Worm (Caenorhabditis elegans) whole organism, L4 larva: ENCODE measurements around the gene C46H3.2.

ENCODE experiments used
- T20F7.1 ChIP-seq: fragments of 200-800 bp; sonication (Bioruptor generic); optimal IDR thresholded peaks from 2 replicates; lab custom pipeline; 2018; ENCODE audit warnings: mild to moderate bottlenecking, missing genetic modification characterization, missing compliant biosample characterization
- T26A8.4 ChIP-seq: fragments of 200-800 bp; sonication (Bioruptor generic); IDR thresholded peaks from 2 replicates; pipeline ENCODE4 v1.3.6; 2022; ENCODE audit warnings: missing genetic modification characterization, missing compliant biosample characterization
- Y105C5A.15 ChIP-seq: fragments of 200-800 bp; sonication (Bioruptor generic); IDR thresholded peaks from 2 replicates; pipeline ENCODE4 v1.3.6; 2022; ENCODE audit warnings: missing genetic modification characterization, missing compliant biosample characterization
- aha-1 ChIP-seq: fragments of 150-350 bp; peaks from one replicate; lab custom pipeline; 2014; ENCODE audit warnings: missing biosample characterization, missing genetic modification characterization
- attf-4 ChIP-seq: sonication (generic microtip); optimal IDR thresholded peaks from 3 replicates; lab custom pipeline; 2017; ENCODE audit warnings: missing biosample characterization, missing genetic modification characterization
- ceh-20 ChIP-seq: fragments of 200-800 bp; sonication (Bioruptor generic); IDR thresholded peaks from 2 replicates; pipeline ENCODE4 v1.3.6; 2022; ENCODE audit warnings: missing genetic modification reagents, missing genetic modification characterization, missing compliant biosample characterization
- ceh-28 ChIP-seq: fragments of 150-350 bp; optimal IDR thresholded peaks from 2 replicates; lab custom pipeline; 2014; ENCODE audit warnings: missing biosample characterization, missing genetic modification reagents, missing genetic modification characterization
- daf-16 ChIP-seq, 3 experiments: sonication (generic microtip); optimal IDR thresholded peaks; 2 replicates each; lab custom pipeline; 2016 to 2017; ENCODE audit warnings: missing genetic modification characterization in 3 of 3, missing genetic modification reagents in 3 of 3, mild to moderate bottlenecking in 2 of 3, missing compliant biosample characterization in 2 of 3, missing biosample characterization in 1 of 3, moderate library complexity in 1 of 3
- dmd-6 ChIP-seq: fragments of 200-800 bp; sonication (Bioruptor generic); IDR thresholded peaks from 2 replicates; pipeline ENCODE4 v1.3.6; 2022; ENCODE audit warnings: missing genetic modification reagents, missing genetic modification characterization, missing compliant biosample characterization
- dmd-9 ChIP-seq: fragments of 200-800 bp; sonication (Bioruptor generic); IDR thresholded peaks from 2 replicates; pipeline ENCODE4 v1.3.6; 2022; ENCODE audit warnings: missing genetic modification reagents, missing genetic modification characterization, missing compliant biosample characterization
- dpl-1 ChIP-seq: fragments of 150-350 bp; optimal IDR thresholded peaks from 2 replicates; lab custom pipeline; 2014; ENCODE audit warnings: missing biosample characterization, missing genetic modification reagents, missing genetic modification characterization
- dve-1 ChIP-seq: sonication (generic microtip); optimal IDR thresholded peaks from 2 replicates; lab custom pipeline; 2017; ENCODE audit warnings: antibody characterized with exemption, mild to moderate bottlenecking, missing genetic modification characterization, missing compliant biosample characterization; ENCODE audit not compliant: insufficient read depth
- egl-27 ChIP-seq: sonication (generic microtip); optimal IDR thresholded peaks from 3 replicates; lab custom pipeline; 2017; ENCODE audit warnings: missing biosample characterization, missing genetic modification reagents, missing genetic modification characterization
- hlh-11 ChIP-seq: fragments of 200-800 bp; sonication (Bioruptor generic); optimal IDR thresholded peaks from 2 replicates; lab custom pipeline; 2018; ENCODE audit warnings: mild to moderate bottlenecking, missing genetic modification characterization, missing compliant biosample characterization
- hlh-30 ChIP-seq: sonication (generic microtip); optimal IDR thresholded peaks from 2 replicates; lab custom pipeline; 2017; ENCODE audit warnings: antibody characterized with exemption, mild to moderate bottlenecking, missing genetic modification characterization, missing compliant biosample characterization; ENCODE audit not compliant: insufficient read depth
- lim-7 ChIP-seq: fragments of 200-800 bp; sonication (Bioruptor generic); IDR thresholded peaks from 2 replicates; pipeline ENCODE4 v1.3.6; 2022; ENCODE audit warnings: missing genetic modification characterization, missing compliant biosample characterization
- lin-1 ChIP-seq: fragments of 200-800 bp; sonication (Bioruptor generic); IDR thresholded peaks from 2 replicates; pipeline ENCODE4 v1.3.6; 2022; ENCODE audit warnings: missing genetic modification reagents, missing genetic modification characterization, missing compliant biosample characterization
- lin-13 ChIP-seq: fragments of 150-350 bp; optimal IDR thresholded peaks from 2 replicates; lab custom pipeline; 2014; ENCODE audit warnings: missing biosample characterization, missing genetic modification reagents, missing genetic modification characterization
- lin-38 ChIP-seq: fragments of 200-800 bp; sonication (Bioruptor generic); IDR thresholded peaks from 2 replicates; pipeline ENCODE4 v1.3.6; 2022; ENCODE audit warnings: missing genetic modification reagents, missing genetic modification characterization, missing compliant biosample characterization
- lin-39 ChIP-seq: fragments of 150-350 bp; optimal IDR thresholded peaks from 2 replicates; lab custom pipeline; 2014; ENCODE audit warnings: missing biosample characterization, missing genetic modification reagents, missing genetic modification characterization
- lsy-2 ChIP-seq, 2 experiments: fragments of 150-350 bp in 1 of 2; sonication (generic microtip) in 1 of 2; optimal IDR thresholded peaks; 2 replicates each; lab custom pipeline; 2014 to 2017; ENCODE audit warnings: missing biosample characterization in 2 of 2, missing genetic modification characterization in 2 of 2
- madf-9 ChIP-seq: fragments of 200-800 bp; sonication (Bioruptor generic); conservative IDR thresholded peaks from 2 replicates; pipeline ENCODE4 v1.3.6; 2022; ENCODE audit warnings: missing genetic modification reagents, missing genetic modification characterization, missing compliant biosample characterization
- mdt-29 ChIP-seq: fragments of 200-800 bp; sonication (Bioruptor generic); IDR thresholded peaks from 2 replicates; pipeline ENCODE4 v1.3.6; 2022; ENCODE audit warnings: missing genetic modification reagents, missing genetic modification characterization, missing compliant biosample characterization
- mep-1 ChIP-seq: fragments of 150-350 bp; sonication (generic microtip); optimal IDR thresholded peaks from 3 replicates; lab custom pipeline; 2014; ENCODE audit warnings: missing biosample characterization, missing genetic modification characterization
- mxl-3 ChIP-seq: fragments of 200-800 bp; sonication (Bioruptor generic); optimal IDR thresholded peaks from 2 replicates; lab custom pipeline; 2018; ENCODE audit warnings: mild to moderate bottlenecking, missing genetic modification characterization, missing compliant biosample characterization
- nhr-10 ChIP-seq: fragments of 150-350 bp; optimal IDR thresholded peaks from 2 replicates; lab custom pipeline; 2014; ENCODE audit warnings: missing biosample characterization, missing genetic modification characterization
- nhr-11 ChIP-seq: fragments of 150-350 bp; optimal IDR thresholded peaks from 2 replicates; lab custom pipeline; 2014; ENCODE audit warnings: missing biosample characterization, missing genetic modification characterization
- nhr-25 ChIP-seq: sonication (generic microtip); optimal IDR thresholded peaks from 2 replicates; lab custom pipeline; 2017; ENCODE audit warnings: missing genetic modification characterization, mild to moderate bottlenecking, missing compliant biosample characterization, antibody characterized with exemption, moderate library complexity, borderline replicate concordance; ENCODE audit not compliant: insufficient read depth
- nhr-28 ChIP-seq: fragments of 150-350 bp; optimal IDR thresholded peaks from 2 replicates; lab custom pipeline; 2014; ENCODE audit warnings: missing biosample characterization, missing genetic modification characterization
- nhr-41 ChIP-seq: fragments of 200-800 bp; sonication (Bioruptor generic); IDR thresholded peaks from 2 replicates; pipeline ENCODE4 v1.3.6; 2022; ENCODE audit warnings: missing genetic modification reagents, missing genetic modification characterization, missing compliant biosample characterization
- nhr-48 ChIP-seq: sonication (generic microtip); optimal IDR thresholded peaks from 2 replicates; lab custom pipeline; 2016; ENCODE audit warnings: mild to moderate bottlenecking, missing genetic modification characterization, missing compliant biosample characterization
- nhr-6 ChIP-seq: fragments of 150-350 bp; optimal IDR thresholded peaks from 2 replicates; lab custom pipeline; 2014; ENCODE audit warnings: missing biosample characterization, missing genetic modification characterization
- nhr-76 ChIP-seq: fragments of 150-350 bp; optimal IDR thresholded peaks from 2 replicates; lab custom pipeline; 2014; ENCODE audit warnings: missing biosample characterization, missing genetic modification characterization
- nhr-77 ChIP-seq: fragments of 150-350 bp; optimal IDR thresholded peaks from 2 replicates; lab custom pipeline; 2014; ENCODE audit warnings: missing biosample characterization, missing genetic modification characterization
- php-3 ChIP-seq: fragments of 200-800 bp; sonication (Bioruptor generic); IDR thresholded peaks from 2 replicates; pipeline ENCODE4 v1.3.6; 2022; ENCODE audit warnings: missing genetic modification reagents, missing genetic modification characterization, missing compliant biosample characterization
- pqm-1 ChIP-seq: sonication (generic microtip); optimal IDR thresholded peaks from 2 replicates; lab custom pipeline; 2017; ENCODE audit warnings: missing biosample characterization, missing genetic modification characterization
- saeg-2 ChIP-seq: fragments of 200-800 bp; sonication (Bioruptor generic); IDR thresholded peaks from 2 replicates; pipeline ENCODE4 v1.3.6; 2022; ENCODE audit warnings: missing genetic modification reagents, missing genetic modification characterization, missing compliant biosample characterization
- sdz-12 ChIP-seq: fragments of 200-800 bp; sonication (Bioruptor generic); optimal IDR thresholded peaks from 2 replicates; lab custom pipeline; 2018; ENCODE audit warnings: mild to moderate bottlenecking, missing genetic modification characterization, missing compliant biosample characterization
- snpc-1.2 ChIP-seq: fragments of 200-800 bp; sonication (Bioruptor generic); IDR thresholded peaks from 2 replicates; pipeline ENCODE4 v1.3.6; 2022; ENCODE audit warnings: missing genetic modification reagents, missing genetic modification characterization, missing compliant biosample characterization
- spr-3 ChIP-seq: fragments of 200-800 bp; sonication (Bioruptor generic); optimal IDR thresholded peaks from 2 replicates; lab custom pipeline; 2018; ENCODE audit warnings: mild to moderate bottlenecking, missing genetic modification characterization, missing compliant biosample characterization
- tra-1 ChIP-seq: fragments of 200-800 bp; sonication (Bioruptor generic); IDR thresholded peaks from 2 replicates; pipeline ENCODE4 v1.3.6; 2022; ENCODE audit warnings: missing genetic modification reagents, missing genetic modification characterization, missing compliant biosample characterization
- unc-39 ChIP-seq: sonication (generic microtip); optimal IDR thresholded peaks from 2 replicates; lab custom pipeline; 2017; ENCODE audit warnings: missing biosample characterization, missing genetic modification characterization
- zag-1 ChIP-seq: fragments of 150-350 bp; optimal IDR thresholded peaks from 2 replicates; lab custom pipeline; 2014; ENCODE audit warnings: missing biosample characterization, missing genetic modification characterization
- zfp-3 ChIP-seq: fragments of 200-800 bp; sonication (Bioruptor generic); conservative IDR thresholded peaks from 2 replicates; pipeline ENCODE4 v1.3.6; 2022; ENCODE audit warnings: missing genetic modification reagents, missing genetic modification characterization, missing compliant biosample characterization
- ztf-11 ChIP-seq: fragments of 150-350 bp; optimal IDR thresholded peaks from 2 replicates; lab custom pipeline; 2014; ENCODE audit warnings: missing biosample characterization, missing genetic modification characterization

Gene C46H3.2

ce11 chrX:1230658-1231057 is at the start of gene C46H3.2:
Gene C46H3.2 (minus strand): TSS chrX:1230758.
- TF ChIP-seq dmd-9 (no peak), zfp-3 (GFP tag; lab: Robert Waterston, UW) (no peak), spr-3 (no peak), lin-39 (tag; lab: Kevin White, UChicago) (no peak), dve-1 (tag; lab: Kevin White, UChicago) (no peak), lin-1 (GFP tag; lab: Robert Waterston, UW) (no peak), ceh-28 (no peak), lin-38 (GFP tag; lab: Robert Waterston, UW) (no peak), attf-4 (tag; lab: Kevin White, UChicago) (no peak)

ce11 chrX:1272539-1272938 is 42.0 kb upstream of the C46H3.2 start, which contains the start of gene C52B11.5:
Gene C52B11.5 (plus strand): TSS chrX:1272788.
- TF ChIP-seq nhr-28 (tag; lab: Kevin White, UChicago) (peak; percentile 80), nhr-25 (tag; lab: Kevin White, UChicago) (no peak), pqm-1 (tag; lab: Kevin White, UChicago) (peak; percentile 99), lsy-2 (tag; optimal IDR thresholded peaks at IDR 0.05; lab: Kevin White, UChicago) (no peak), lim-7 (GFP tag; lab: Robert Waterston, UW) (no peak), nhr-76 (tag; lab: Kevin White, UChicago) (no peak), zag-1 (tag; lab: Kevin White, UChicago) (no peak), madf-9 (GFP tag; lab: Robert Waterston, UW) (no peak), daf-16 (GFP tag; optimal IDR thresholded peaks at IDR 0.05; lab: Kevin White, UChicago) (peak in 1 of 2 experiments; percentile 35), daf-16 (tag; optimal IDR thresholded peaks at IDR 0.05; lab: Kevin White, UChicago) (peak; percentile 87), nhr-6 (tag; lab: Kevin White, UChicago) (peak; percentile 48), dmd-6 (peak; percentile 95), egl-27 (tag; lab: Kevin White, UChicago) (no peak), ceh-20 (GFP tag; lab: Robert Waterston, UW) (no peak), saeg-2 (GFP tag; lab: Robert Waterston, UW) (no peak), hlh-30 (tag; lab: Kevin White, UChicago) (peak; percentile 71), dpl-1 (no peak), snpc-1.2 (GFP tag; lab: Robert Waterston, UW) (no peak), nhr-10 (tag; lab: Kevin White, UChicago) (peak; percentile 49), dmd-9 (no peak), ceh-28 (no peak), aha-1 (tag; lab: Kevin White, UChicago) (no peak), nhr-77 (peak; percentile 79), ztf-11 (tag; lab: Kevin White, UChicago) (no peak), hlh-11 (tag; lab: Kevin White, UChicago) (peak; percentile 97), mep-1 (tag; lab: Kevin White, UChicago) (peak; percentile 57), unc-39 (tag; lab: Kevin White, UChicago) (no peak), mdt-29 (GFP tag; lab: Robert Waterston, UW) (peak; percentile 71), dve-1 (tag; lab: Kevin White, UChicago) (peak; percentile 90), nhr-11 (tag; lab: Kevin White, UChicago) (no peak), nhr-48 (peak; percentile 83), sdz-12 (GFP tag; lab: Kevin White, UChicago) (no peak), spr-3 (no peak), php-3 (peak; percentile 96), lin-1 (GFP tag; lab: Robert Waterston, UW) (peak; percentile 88; the same call in 1 of the 2 replicates), tra-1 (GFP tag; lab: Robert Waterston, UW) (peak; percentile 81), Y105C5A.15 (GFP tag; lab: Robert Waterston, UW) (0 out of 2 replicates have a peak, but pooled peaks have one; percentile 31), T20F7.1 (GFP tag; lab: Kevin White, UChicago) (peak; percentile 57), T26A8.4 (GFP tag; lab: Robert Waterston, UW) (no peak), mxl-3 (peak; percentile 48), lin-13 (GFP tag; lab: Kevin White, UChicago) (no peak), nhr-41 (GFP tag; lab: Robert Waterston, UW) (peak; percentile 82)
- TF ChIP-seq, all 104 proteins: peak for 20
